Worm (Caenorhabditis elegans): ENCODE data around the gene col-128.

DNA sequence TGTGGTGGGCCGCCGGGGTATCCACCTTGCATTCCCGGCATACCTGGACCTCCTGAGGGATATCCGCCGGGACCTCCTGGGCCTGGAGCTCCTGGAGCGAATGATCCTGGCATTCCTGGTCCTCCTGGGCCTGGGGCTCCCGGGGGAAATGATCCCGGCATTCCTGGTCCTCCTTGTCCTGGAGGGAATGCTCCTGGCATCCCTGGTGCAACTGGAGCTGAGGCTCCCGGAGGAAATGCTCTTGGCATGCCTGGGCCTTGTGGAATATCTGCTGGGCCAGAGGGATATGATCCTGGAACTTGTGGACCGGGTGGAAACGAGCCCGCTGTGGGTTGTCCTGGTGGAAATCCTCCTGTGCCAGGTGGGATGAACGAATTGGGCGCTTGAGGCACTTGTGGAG is 13.3 kb upstream of the col-128 start:
- TF ChIP-seq lin-13 (GFP tag; optimal IDR thresholded peaks at IDR 0.05): no peak
- TF ChIP-seq tlp-1 (tag; optimal IDR thresholded peaks at IDR 0.05): no peak
- no peak for TF ChIP-seq snpc-4 (tag; optimal IDR thresholded peaks at IDR 0.05)
- TF ChIP-seq ceh-90 (tag; optimal IDR thresholded peaks at IDR 0.05): no peak
- TF ChIP-seq unc-30 (tag; optimal IDR thresholded peaks at IDR 0.05): no peak
- no peak for TF ChIP-seq blmp-1 (tag; optimal IDR thresholded peaks at IDR 0.05)
- TF ChIP-seq mdl-1 (tag; optimal IDR thresholded peaks at IDR 0.05): no peak
- TF ChIP-seq fkh-10 (GFP tag; optimal IDR thresholded peaks at IDR 0.05): no peak
- no peak for TF ChIP-seq pqm-1 (tag; optimal IDR thresholded peaks at IDR 0.05)
- TF ChIP-seq unc-62 (GFP tag; optimal IDR thresholded peaks at IDR 0.05): no peak
- no peak for TF ChIP-seq lsy-2 (tag; optimal IDR thresholded peaks at IDR 0.05)

All from whole organism, L1 larva.